Worm (Caenorhabditis elegans): ENCODE measurements around the gene C44C1.1.

- TF ChIP-seq attf-4 (tag; optimal IDR thresholded peaks at IDR 0.05) (no peak), unc-62 (GFP tag; optimal IDR thresholded peaks at IDR 0.05 in 1 of 2) (no peak), unc-62 (tag; optimal IDR thresholded peaks at IDR 0.05) (no peak), nhr-42 (GFP tag; IDR thresholded peaks at IDR 0.05) (no peak), snpc-4 (tag; optimal IDR thresholded peaks at IDR 0.05) (peak; percentile 30), aha-1 (tag) (no peak), jun-1 (tag; optimal IDR thresholded peaks at IDR 0.05) (no peak), nhr-77 (tag; optimal IDR thresholded peaks at IDR 0.05) (no peak), unc-130 (GFP tag; optimal IDR thresholded peaks at IDR 0.05) (no peak), R02D3.7 (tag; optimal IDR thresholded peaks at IDR 0.05) (no peak), lin-1 (GFP tag; IDR thresholded peaks at IDR 0.05) (no peak)
These were observed 44.6 kb upstream of the C44C1.1 start for ce11 chrX:936013-936412.

Measured in whole organism, L4 larva.